In the genomic region with DNA sequence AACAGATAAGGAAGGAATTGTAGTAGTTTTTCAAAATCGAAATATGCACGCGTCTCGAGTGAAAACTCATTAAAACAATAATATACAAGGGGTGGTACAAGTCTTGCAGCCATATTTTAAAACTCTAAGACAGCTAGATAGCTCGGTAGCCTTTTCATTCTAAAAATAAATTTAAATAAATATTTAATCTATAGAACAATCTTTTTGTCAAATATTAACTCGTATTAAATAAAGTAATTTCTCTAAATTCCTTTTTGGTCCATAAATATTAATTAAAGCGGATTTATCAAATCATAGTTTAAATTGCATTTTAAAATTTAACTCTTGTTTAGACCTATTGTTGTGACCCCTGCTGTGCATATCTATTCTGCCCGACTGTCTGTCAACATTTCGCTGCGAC, we compare ENCODE assay signal across 1 fruit fly cellular context.
TF ChIP-seq lines count a peak whose summit lies in the region.

No protein-coding gene starts in this region.

TF ChIP-seq in whole organism, embryonic, 481 proteins besides CTCF, POLR2A, EP300 and RAD21 (continued from another document and continues in another):
- no peak for TF ChIP-seq CG13296 (GFP tag; optimal IDR thresholded peaks at IDR 0.05; lab: Kevin White, UChicago)
- TF ChIP-seq slou (GFP tag; optimal IDR thresholded peaks at IDR 0.05; lab: Kevin White, UChicago), result no peak
- TF ChIP-seq Deaf1 (tag; optimal IDR thresholded peaks at IDR 0.05; lab: Kevin White, UChicago), result no peak
- TF ChIP-seq HmgD (GFP tag; optimal IDR thresholded peaks at IDR 0.05; lab: Kevin White, UChicago), result no peak
- TF ChIP-seq eyg (GFP tag; optimal IDR thresholded peaks at IDR 0.05; lab: Kevin White, UChicago), result no peak
- TF ChIP-seq CG3726 (GFP tag; IDR thresholded peaks at IDR 0.05; lab: Robert Waterston, UW), result no peak
- TF ChIP-seq br (optimal IDR thresholded peaks at IDR 0.05; lab: Kevin White, UChicago), result no peak
- no peak for TF ChIP-seq luna (GFP tag; optimal IDR thresholded peaks at IDR 0.05; lab: Kevin White, UChicago)
- TF ChIP-seq CG8281 (tag; optimal IDR thresholded peaks at IDR 0.05; lab: Kevin White, UChicago), result no peak
- TF ChIP-seq lmd (GFP tag; IDR thresholded peaks at IDR 0.05; lab: Robert Waterston, UW), result peak; percentile 22; the same call in 1 of the 2 replicates
- peak; percentile 13 for TF ChIP-seq CG30020 (tag; optimal IDR thresholded peaks at IDR 0.05; lab: Kevin White, UChicago)
- TF ChIP-seq so (GFP tag; IDR thresholded peaks at IDR 0.05; lab: Robert Waterston, UW), result 0 out of 3 replicates have a peak, but pooled peaks have one; percentile 45
- peak; percentile 82 for TF ChIP-seq sens (GFP tag; lab: Kevin White, UChicago)
- no peak for TF ChIP-seq CG2120 (GFP tag; optimal IDR thresholded peaks at IDR 0.05; lab: Kevin White, UChicago)
- TF ChIP-seq CG14441 (GFP tag; IDR thresholded peaks at IDR 0.05; lab: Robert Waterston, UW), result no peak
- TF ChIP-seq stc (GFP tag; IDR thresholded peaks at IDR 0.05; lab: Robert Waterston, UW), result no peak
- no peak for TF ChIP-seq zfh2 (GFP tag; optimal IDR thresholded peaks at IDR 0.05; lab: Kevin White, UChicago)
- no peak for TF ChIP-seq pzg (GFP tag; optimal IDR thresholded peaks at IDR 0.05; lab: Kevin White, UChicago)
- no peak for TF ChIP-seq Trl (optimal IDR thresholded peaks at IDR 0.05; lab: Kevin White, UChicago)
- no peak for TF ChIP-seq Trl (GFP tag; optimal IDR thresholded peaks at IDR 0.05; lab: Kevin White, UChicago)
- TF ChIP-seq CG13424 (tag; optimal IDR thresholded peaks at IDR 0.05; lab: Kevin White, UChicago), result peak; percentile 72
- TF ChIP-seq bab2 (GFP tag; optimal IDR thresholded peaks at IDR 0.05; lab: Kevin White, UChicago), result no peak
- no peak for TF ChIP-seq Aef1 (GFP tag; IDR thresholded peaks at IDR 0.05; lab: Robert Waterston, UW)
- TF ChIP-seq pita (GFP tag; optimal IDR thresholded peaks at IDR 0.05; lab: Kevin White, UChicago), result no peak
- TF ChIP-seq Sry-β (GFP tag; optimal IDR thresholded peaks at IDR 0.05; lab: Kevin White, UChicago), result peak; percentile 23
- no peak for TF ChIP-seq sr (GFP tag; IDR thresholded peaks at IDR 0.05; lab: Robert Waterston, UW)
- TF ChIP-seq CG33557 (GFP tag; optimal IDR thresholded peaks at IDR 0.05; lab: Kevin White, UChicago), result peak; percentile 82
- TF ChIP-seq Med (GFP tag; lab: Kevin White, UChicago), result peak; percentile 42
- TF ChIP-seq CG17328 (GFP tag; IDR thresholded peaks at IDR 0.05; lab: Robert Waterston, UW), result peak; percentile 23; the same call in 1 of the 2 replicates
- no peak for TF ChIP-seq CG31365 (tag; optimal IDR thresholded peaks at IDR 0.05; lab: Kevin White, UChicago)
- TF ChIP-seq CG12155 (GFP tag; optimal IDR thresholded peaks at IDR 0.05; lab: Kevin White, UChicago), result no peak
- no peak for TF ChIP-seq schlank (tag; optimal IDR thresholded peaks at IDR 0.05; lab: Kevin White, UChicago)
- TF ChIP-seq CG12744 (GFP tag; optimal IDR thresholded peaks at IDR 0.05; lab: Kevin White, UChicago), result no peak
- no peak for TF ChIP-seq jing (GFP tag; optimal IDR thresholded peaks at IDR 0.05; lab: Kevin White, UChicago)
- TF ChIP-seq slbo (GFP tag; IDR thresholded peaks at IDR 0.05; lab: Robert Waterston, UW), result no peak
- no peak for TF ChIP-seq Dip3 (GFP tag; optimal IDR thresholded peaks at IDR 0.05; lab: Kevin White, UChicago)
- 0 out of 2 replicates have a peak, but pooled peaks have one; percentile 13 for TF ChIP-seq dimm (GFP tag; IDR thresholded peaks at IDR 0.05; lab: Robert Waterston, UW)
- no peak for TF ChIP-seq CG11456 (GFP tag; IDR thresholded peaks at IDR 0.05; lab: Robert Waterston, UW)
- no peak for TF ChIP-seq CG4282 (GFP tag; optimal IDR thresholded peaks at IDR 0.05; lab: Kevin White, UChicago)
- TF ChIP-seq CG3281 (GFP tag; optimal IDR thresholded peaks at IDR 0.05; lab: Kevin White, UChicago), result peak; percentile 31
- no peak for TF ChIP-seq CG42726 (GFP tag; IDR thresholded peaks at IDR 0.05; lab: Robert Waterston, UW; ENCODE audit: partially characterized antibody)
- no peak for TF ChIP-seq HmgZ (tag; optimal IDR thresholded peaks at IDR 0.05; lab: Kevin White, UChicago)
- TF ChIP-seq pros (GFP tag; optimal IDR thresholded peaks at IDR 0.05; lab: Kevin White, UChicago), result no peak
- peak; percentile 76 for TF ChIP-seq CG12391 (tag; optimal IDR thresholded peaks at IDR 0.05; lab: Kevin White, UChicago)
- peak; percentile 82 for TF ChIP-seq CG7556 (GFP tag; optimal IDR thresholded peaks at IDR 0.05; lab: Kevin White, UChicago)
- no peak for TF ChIP-seq vfl (GFP tag; optimal IDR thresholded peaks at IDR 0.05; lab: Kevin White, UChicago)
- peak; percentile 9 for TF ChIP-seq CG10147 (GFP tag; optimal IDR thresholded peaks at IDR 0.05; lab: Kevin White, UChicago)
- TF ChIP-seq CG11696 (GFP tag; IDR thresholded peaks at IDR 0.05; lab: Robert Waterston, UW), result peak; percentile 96
- TF ChIP-seq ftz-f1 (GFP tag; optimal IDR thresholded peaks at IDR 0.05; lab: Kevin White, UChicago), result no peak
- TF ChIP-seq CG3065 (GFP tag; optimal IDR thresholded peaks at IDR 0.05; lab: Kevin White, UChicago), result no peak
- TF ChIP-seq chinmo (GFP tag; IDR thresholded peaks at IDR 0.05; lab: Robert Waterston, UW; ENCODE audit: partially characterized antibody), result no peak
- no peak for TF ChIP-seq ab (GFP tag; optimal IDR thresholded peaks at IDR 0.05; lab: Kevin White, UChicago)
- no peak for TF ChIP-seq CG32532 (GFP tag; IDR thresholded peaks at IDR 0.05; lab: Robert Waterston, UW)
- TF ChIP-seq lilli (GFP tag; optimal IDR thresholded peaks at IDR 0.05; lab: Kevin White, UChicago), result no peak
- no peak for TF ChIP-seq Side (GFP tag; optimal IDR thresholded peaks at IDR 0.05; lab: Kevin White, UChicago)
- TF ChIP-seq ase (GFP tag; IDR thresholded peaks at IDR 0.05; lab: Robert Waterston, UW), result no peak
- TF ChIP-seq hb (GFP tag; IDR thresholded peaks at IDR 0.05; lab: Robert Waterston, UW; ENCODE audit: partially characterized antibody), result no peak
- peak in 1 of 2 experiments; percentile 77 for TF ChIP-seq bsh (GFP tag; optimal IDR thresholded peaks at IDR 0.05; lab: Kevin White, UChicago)
- peak; percentile 62 for TF ChIP-seq CG17359 (tag; optimal IDR thresholded peaks at IDR 0.05; lab: Kevin White, UChicago)
- TF ChIP-seq tup (GFP tag; optimal IDR thresholded peaks at IDR 0.05; lab: Kevin White, UChicago), result no peak
- TF ChIP-seq kah (GFP tag; optimal IDR thresholded peaks at IDR 0.05; lab: Kevin White, UChicago), result peak; percentile 39
- peak; percentile 11 for TF ChIP-seq CG3407 (GFP tag; optimal IDR thresholded peaks at IDR 0.05; lab: Kevin White, UChicago)
- TF ChIP-seq CG17912 (GFP tag; optimal IDR thresholded peaks at IDR 0.05; lab: Kevin White, UChicago), result no peak
- no peak for TF ChIP-seq nerfin-2 (GFP tag; IDR thresholded peaks at IDR 0.05; lab: Robert Waterston, UW; ENCODE audit: partially characterized antibody)
- TF ChIP-seq slp2 (GFP tag; optimal IDR thresholded peaks at IDR 0.05; lab: Kevin White, UChicago), result no peak
- no peak for TF ChIP-seq gt (GFP tag; IDR thresholded peaks at IDR 0.05; lab: Robert Waterston, UW)
- TF ChIP-seq CG12219 (GFP tag; optimal IDR thresholded peaks at IDR 0.05; lab: Kevin White, UChicago), result peak; percentile 41
- TF ChIP-seq Oli (tag; optimal IDR thresholded peaks at IDR 0.05; lab: Kevin White, UChicago), result peak; percentile 58
- TF ChIP-seq salm (tag; optimal IDR thresholded peaks at IDR 0.05; lab: Kevin White, UChicago), result peak; percentile 15
- no peak for TF ChIP-seq Hr39 (optimal IDR thresholded peaks at IDR 0.05; lab: Kevin White, UChicago)
- no peak for TF ChIP-seq dati (GFP tag; IDR thresholded peaks at IDR 0.05; lab: Robert Waterston, UW)
- TF ChIP-seq crc (GFP tag; optimal IDR thresholded peaks at IDR 0.05; lab: Kevin White, UChicago), result no peak
- no peak for TF ChIP-seq tx (GFP tag; optimal IDR thresholded peaks at IDR 0.05; lab: Kevin White, UChicago)
- no peak for TF ChIP-seq CG34224 (GFP tag; IDR thresholded peaks at IDR 0.05; lab: Robert Waterston, UW; ENCODE audit: partially characterized antibody)
- TF ChIP-seq CG1792 (GFP tag; optimal IDR thresholded peaks at IDR 0.05; lab: Kevin White, UChicago), result no peak
- peak; percentile 21 for TF ChIP-seq CG6654 (GFP tag; optimal IDR thresholded peaks at IDR 0.05; lab: Kevin White, UChicago)
- TF ChIP-seq Taf1 (GFP tag; IDR thresholded peaks at IDR 0.05; lab: Robert Waterston, UW), result no peak
- no peak for TF ChIP-seq dm (GFP tag; optimal IDR thresholded peaks at IDR 0.05; lab: Kevin White, UChicago)
- TF ChIP-seq CG11398 (GFP tag; optimal IDR thresholded peaks at IDR 0.05; lab: Kevin White, UChicago), result no peak
- TF ChIP-seq Abd-B (GFP tag; optimal IDR thresholded peaks at IDR 0.05; lab: Kevin White, UChicago), result peak; percentile 37
- TF ChIP-seq Elba2 (GFP tag; optimal IDR thresholded peaks at IDR 0.05; lab: Kevin White, UChicago), result no peak
- TF ChIP-seq sisA (GFP tag; IDR thresholded peaks at IDR 0.05; lab: Robert Waterston, UW), result 0 out of 2 replicates have a peak, but pooled peaks have one; percentile 17
- TF ChIP-seq BtbVII (GFP tag; optimal IDR thresholded peaks at IDR 0.05; lab: Kevin White, UChicago), result peak; percentile 31
- TF ChIP-seq pho (GFP tag; optimal IDR thresholded peaks at IDR 0.05; lab: Kevin White, UChicago), result no peak
- TF ChIP-seq ara (GFP tag; IDR thresholded peaks at IDR 0.05; lab: Robert Waterston, UW), result peak; percentile 58; the same call in 1 of the 2 replicates
- peak; percentile 38 for TF ChIP-seq CG2116 (GFP tag; optimal IDR thresholded peaks at IDR 0.05; lab: Kevin White, UChicago)
- no peak for TF ChIP-seq crp (GFP tag; optimal IDR thresholded peaks at IDR 0.05; lab: Kevin White, UChicago)
- no peak for TF ChIP-seq wor (GFP tag; IDR thresholded peaks at IDR 0.05; lab: Robert Waterston, UW)
- peak; percentile 59 for TF ChIP-seq CG2875 (GFP tag; optimal IDR thresholded peaks at IDR 0.05; lab: Kevin White, UChicago)
- no peak for TF ChIP-seq eve (GFP tag; optimal IDR thresholded peaks at IDR 0.05; lab: Kevin White, UChicago)
- TF ChIP-seq Atf-2 (GFP tag; optimal IDR thresholded peaks at IDR 0.05; lab: Kevin White, UChicago), result no peak
- TF ChIP-seq CG31441 (GFP tag; IDR thresholded peaks at IDR 0.05; lab: Robert Waterston, UW), result peak; percentile 78
- peak; percentile 76 for TF ChIP-seq CG6254 (GFP tag; optimal IDR thresholded peaks at IDR 0.05; lab: Kevin White, UChicago)
- TF ChIP-seq chm (GFP tag; IDR thresholded peaks at IDR 0.05; lab: Robert Waterston, UW), result no peak
- peak; percentile 35; the same call in 1 of the 2 replicates for TF ChIP-seq E2f2 (GFP tag; IDR thresholded peaks at IDR 0.05; lab: Robert Waterston, UW)
- peak; percentile 87 for TF ChIP-seq phol (tag; optimal IDR thresholded peaks at IDR 0.05; lab: Kevin White, UChicago)
- peak; percentile 37 for TF ChIP-seq tio (GFP tag; optimal IDR thresholded peaks at IDR 0.05; lab: Kevin White, UChicago)
- TF ChIP-seq HHEX (GFP tag; optimal IDR thresholded peaks at IDR 0.05; lab: Kevin White, UChicago), result peak; percentile 38
- no peak for TF ChIP-seq Dek (tag; optimal IDR thresholded peaks at IDR 0.05; lab: Kevin White, UChicago)
- no peak for TF ChIP-seq zf30C (GFP tag; optimal IDR thresholded peaks at IDR 0.05; lab: Kevin White, UChicago)
- no peak for TF ChIP-seq CG4328 (GFP tag; optimal IDR thresholded peaks at IDR 0.05; lab: Kevin White, UChicago)
- no peak for TF ChIP-seq CG3995 (GFP tag; optimal IDR thresholded peaks at IDR 0.05; lab: Kevin White, UChicago)
- no peak for TF ChIP-seq CG6791 (GFP tag; IDR thresholded peaks at IDR 0.05; lab: Robert Waterston, UW; ENCODE audit: partially characterized antibody)
- TF ChIP-seq CG6689 (GFP tag; IDR thresholded peaks at IDR 0.05; lab: Robert Waterston, UW), result peak; percentile 44; the same call in 1 of the 2 replicates
- TF ChIP-seq Optix (GFP tag; IDR thresholded peaks at IDR 0.05; lab: Robert Waterston, UW), result no peak
- no peak for TF ChIP-seq sd (tag; optimal IDR thresholded peaks at IDR 0.05; lab: Kevin White, UChicago)
- no peak for TF ChIP-seq CG12236 (GFP tag; optimal IDR thresholded peaks at IDR 0.05; lab: Kevin White, UChicago)
- TF ChIP-seq CG7372 (GFP tag; IDR thresholded peaks at IDR 0.05; lab: Robert Waterston, UW), result 0 out of 2 replicates have a peak, but pooled peaks have one; percentile 38
- TF ChIP-seq Stat92E (GFP tag; optimal IDR thresholded peaks at IDR 0.05; lab: Kevin White, UChicago), result no peak
- peak in 1 of 2 experiments; percentile 35 for TF ChIP-seq dpn (GFP tag; optimal IDR thresholded peaks at IDR 0.05; lab: Kevin White, UChicago)
- TF ChIP-seq fru (optimal IDR thresholded peaks at IDR 0.05; lab: Kevin White, UChicago), result no peak
- TF ChIP-seq scrt (GFP tag; optimal IDR thresholded peaks at IDR 0.05; lab: Kevin White, UChicago), result peak; percentile 39
- TF ChIP-seq dmrt11E (tag; optimal IDR thresholded peaks at IDR 0.05; lab: Kevin White, UChicago), result peak; percentile 87
- no peak for TF ChIP-seq ssp (GFP tag; IDR thresholded peaks at IDR 0.05; lab: Robert Waterston, UW)
- no peak for TF ChIP-seq CG7928 (GFP tag; optimal IDR thresholded peaks at IDR 0.05; lab: Kevin White, UChicago)
- no peak for TF ChIP-seq HLHmδ (GFP tag; optimal IDR thresholded peaks at IDR 0.05; lab: Kevin White, UChicago)
- no peak for TF ChIP-seq Gsc (GFP tag; IDR thresholded peaks at IDR 0.05; lab: Robert Waterston, UW)
- TF ChIP-seq sna (GFP tag; IDR thresholded peaks at IDR 0.05; lab: Robert Waterston, UW; ENCODE audit: partially characterized antibody), result no peak
- no peak for TF ChIP-seq CG13624 (GFP tag; optimal IDR thresholded peaks at IDR 0.05; lab: Kevin White, UChicago)
- peak; percentile 47 for TF ChIP-seq Nf-YB (GFP tag; optimal IDR thresholded peaks at IDR 0.05; lab: Kevin White, UChicago)
- TF ChIP-seq Ets97D (GFP tag; optimal IDR thresholded peaks at IDR 0.05; lab: Kevin White, UChicago), result no peak
- no peak for TF ChIP-seq fu2 (GFP tag; optimal IDR thresholded peaks at IDR 0.05; lab: Kevin White, UChicago)
- no peak for TF ChIP-seq Myb (GFP tag; optimal IDR thresholded peaks at IDR 0.05; lab: Kevin White, UChicago)
- peak; percentile 39 for TF ChIP-seq gcm (GFP tag; optimal IDR thresholded peaks at IDR 0.05; lab: Kevin White, UChicago)
- peak; percentile 43 for TF ChIP-seq Xbp1 (GFP tag; optimal IDR thresholded peaks at IDR 0.05; lab: Kevin White, UChicago)
- TF ChIP-seq CG2889 (GFP tag; IDR thresholded peaks at IDR 0.05; lab: Robert Waterston, UW), result no peak
- peak; percentile 17 for TF ChIP-seq Usf (GFP tag; optimal IDR thresholded peaks at IDR 0.05; lab: Kevin White, UChicago)
- TF ChIP-seq Sry-δ (GFP tag; optimal IDR thresholded peaks at IDR 0.05; lab: Kevin White, UChicago), result no peak
- TF ChIP-seq CG11085 (GFP tag; IDR thresholded peaks at IDR 0.05; lab: Robert Waterston, UW), result no peak
- TF ChIP-seq insv (GFP tag; optimal IDR thresholded peaks at IDR 0.05; lab: Kevin White, UChicago), result no peak
- peak; percentile 54 for TF ChIP-seq Fer1 (GFP tag; optimal IDR thresholded peaks at IDR 0.05; lab: Kevin White, UChicago)
